Worm (Caenorhabditis elegans) whole organism, L2 larva: Measurements from ENCODE around the gene R151.2.

Experiments used
- F13H6.1 ChIP-seq: sonication (generic microtip); optimal IDR thresholded peaks from 2 replicates; lab custom pipeline; 2016; ENCODE audit warnings: missing genetic modification characterization, missing compliant biosample characterization
- Y55F3AM.14 ChIP-seq: fragments of 200-800 bp; sonication (Bioruptor generic); optimal IDR thresholded peaks from 2 replicates; lab custom pipeline; 2018; ENCODE audit warnings: mild to moderate bottlenecking, missing genetic modification characterization, missing compliant biosample characterization
- ZK546.5 ChIP-seq: sonication (generic microtip); optimal IDR thresholded peaks from 2 replicates; lab custom pipeline; 2017; ENCODE audit warnings: missing biosample characterization, missing genetic modification characterization
- aly-2 ChIP-seq: fragments of 150-350 bp; optimal IDR thresholded peaks from 2 replicates; lab custom pipeline; 2014; ENCODE audit warnings: missing biosample characterization, missing genetic modification characterization
- blmp-1 ChIP-seq: sonication (generic microtip); optimal IDR thresholded peaks from 2 replicates; lab custom pipeline; 2017; ENCODE audit warnings: missing genetic modification characterization, mild to moderate bottlenecking, missing compliant biosample characterization, antibody characterized with exemption, moderate library complexity; ENCODE audit not compliant: insufficient read depth
- ceh-16 ChIP-seq: fragments of 150-350 bp; optimal IDR thresholded peaks from 2 replicates; lab custom pipeline; 2014; ENCODE audit warnings: missing biosample characterization, missing genetic modification characterization
- crh-2 ChIP-seq: sonication (generic microtip); optimal IDR thresholded peaks from 2 replicates; lab custom pipeline; 2017; ENCODE audit warnings: missing biosample characterization, missing genetic modification characterization
- dmd-4 ChIP-seq: sonication (generic microtip); optimal IDR thresholded peaks from 2 replicates; lab custom pipeline; 2017; ENCODE audit warnings: missing biosample characterization, missing genetic modification characterization
- egl-27 ChIP-seq: sonication (generic microtip); optimal IDR thresholded peaks from 3 replicates; lab custom pipeline; 2017; ENCODE audit warnings: missing biosample characterization, missing genetic modification reagents, missing genetic modification characterization
- elt-1 ChIP-seq: fragments of 150-350 bp; optimal IDR thresholded peaks from 2 replicates; lab custom pipeline; 2014; ENCODE audit warnings: missing biosample characterization, missing genetic modification characterization
- fos-1 ChIP-seq: fragments of 150-350 bp; optimal IDR thresholded peaks from 2 replicates; lab custom pipeline; 2014; ENCODE audit warnings: missing biosample characterization, missing genetic modification characterization
- gmeb-1 ChIP-seq: fragments of 150-350 bp; optimal IDR thresholded peaks from 2 replicates; lab custom pipeline; 2014; ENCODE audit warnings: missing biosample characterization, missing genetic modification characterization
- lin-11 ChIP-seq: fragments of 150-350 bp; sonication (generic microtip); optimal IDR thresholded peaks from 2 replicates; lab custom pipeline; 2014; ENCODE audit warnings: missing biosample characterization, missing genetic modification characterization, inconsistent platforms, mixed read lengths
- lin-13 ChIP-seq: fragments of 150-350 bp; optimal IDR thresholded peaks from 2 replicates; lab custom pipeline; 2014; ENCODE audit warnings: missing biosample characterization, missing genetic modification reagents, missing genetic modification characterization
- lin-39 ChIP-seq: fragments of 150-350 bp; optimal IDR thresholded peaks from 2 replicates; lab custom pipeline; 2014; ENCODE audit warnings: missing biosample characterization, missing genetic modification reagents, missing genetic modification characterization
- lsy-2 ChIP-seq, 2 experiments: fragments of 150-350 bp in 1 of 2; sonication (generic microtip) in 1 of 2; optimal IDR thresholded peaks; 2 replicates each; lab custom pipeline; 2014 to 2017; ENCODE audit warnings: missing biosample characterization in 2 of 2, missing genetic modification characterization in 2 of 2
- mab-5 ChIP-seq: fragments of 150-350 bp; optimal IDR thresholded peaks from 2 replicates; lab custom pipeline; 2014; ENCODE audit warnings: missing biosample characterization, missing genetic modification characterization
- mdl-1 ChIP-seq, 2 experiments: fragments of 150-350 bp in 1 of 2; sonication (generic microtip) in 1 of 2; optimal IDR thresholded peaks; 2 replicates each; lab custom pipeline; 2017; ENCODE audit warnings: missing biosample characterization in 2 of 2, missing genetic modification characterization in 2 of 2
- nhr-11 ChIP-seq: fragments of 150-350 bp; optimal IDR thresholded peaks from 2 replicates; lab custom pipeline; 2014; ENCODE audit warnings: missing biosample characterization, missing genetic modification characterization
- nhr-129 ChIP-seq: fragments of 150-350 bp; optimal IDR thresholded peaks from 2 replicates; lab custom pipeline; 2014; ENCODE audit warnings: missing biosample characterization, missing genetic modification characterization
- nhr-21 ChIP-seq: fragments of 150-350 bp; optimal IDR thresholded peaks from 2 replicates; lab custom pipeline; 2014; ENCODE audit warnings: missing biosample characterization, missing genetic modification characterization
- nhr-23 ChIP-seq: fragments of 150-350 bp; optimal IDR thresholded peaks from 2 replicates; lab custom pipeline; 2014; ENCODE audit warnings: missing biosample characterization, missing genetic modification reagents, missing genetic modification characterization
- nhr-237 ChIP-seq: fragments of 150-350 bp; optimal IDR thresholded peaks from 2 replicates; lab custom pipeline; 2014; ENCODE audit warnings: missing biosample characterization, missing genetic modification characterization
- nhr-25 ChIP-seq: fragments of 150-350 bp; sonication (generic microtip); optimal IDR thresholded peaks from 3 replicates; lab custom pipeline; 2014; ENCODE audit warnings: missing biosample characterization, missing genetic modification characterization
- nhr-77 ChIP-seq: fragments of 150-350 bp; optimal IDR thresholded peaks from 2 replicates; lab custom pipeline; 2014; ENCODE audit warnings: missing biosample characterization, missing genetic modification characterization
- peb-1 ChIP-seq: fragments of 150-350 bp; optimal IDR thresholded peaks from 2 replicates; lab custom pipeline; 2014; ENCODE audit warnings: missing biosample characterization, missing genetic modification characterization
- sem-4 ChIP-seq: fragments of 150-350 bp; optimal IDR thresholded peaks from 2 replicates; lab custom pipeline; 2014; ENCODE audit warnings: missing biosample characterization, missing genetic modification reagents, missing genetic modification characterization
- skn-1 ChIP-seq: sonication (generic microtip); optimal IDR thresholded peaks from 2 replicates; lab custom pipeline; 2017; ENCODE audit warnings: missing biosample characterization, missing genetic modification characterization
- sma-9 ChIP-seq, 2 experiments: fragments of 150-350 bp in 1 of 2; sonication (generic microtip) in 1 of 2; optimal IDR thresholded peaks; 2 replicates each; lab custom pipeline; 2014 to 2016; ENCODE audit warnings: missing genetic modification characterization in 2 of 2, mild to moderate bottlenecking in 1 of 2, missing biosample characterization in 1 of 2, missing compliant biosample characterization in 1 of 2, missing genetic modification reagents in 1 of 2, moderate library complexity in 1 of 2
- snpc-4 ChIP-seq: fragments of 150-350 bp; optimal IDR thresholded peaks from 2 replicates; lab custom pipeline; 2014; ENCODE audit warnings: missing biosample characterization, missing genetic modification characterization
- unc-39 ChIP-seq: fragments of 150-350 bp; optimal IDR thresholded peaks from 2 replicates; lab custom pipeline; 2014; ENCODE audit warnings: missing biosample characterization, missing genetic modification characterization
- unc-55 ChIP-seq: fragments of 150-350 bp; sonication (generic microtip); optimal IDR thresholded peaks from 3 replicates; lab custom pipeline; 2014; ENCODE audit warnings: missing biosample characterization, missing genetic modification reagents, missing genetic modification characterization
- unc-62 ChIP-seq: fragments of 150-350 bp; optimal IDR thresholded peaks from 2 replicates; lab custom pipeline; 2014; ENCODE audit warnings: missing biosample characterization, missing genetic modification reagents, missing genetic modification characterization
- ztf-4 ChIP-seq: fragments of 150-350 bp; optimal IDR thresholded peaks from 2 replicates; lab custom pipeline; 2014; ENCODE audit warnings: missing biosample characterization, missing genetic modification characterization

The R151.2 gene

DNA sequence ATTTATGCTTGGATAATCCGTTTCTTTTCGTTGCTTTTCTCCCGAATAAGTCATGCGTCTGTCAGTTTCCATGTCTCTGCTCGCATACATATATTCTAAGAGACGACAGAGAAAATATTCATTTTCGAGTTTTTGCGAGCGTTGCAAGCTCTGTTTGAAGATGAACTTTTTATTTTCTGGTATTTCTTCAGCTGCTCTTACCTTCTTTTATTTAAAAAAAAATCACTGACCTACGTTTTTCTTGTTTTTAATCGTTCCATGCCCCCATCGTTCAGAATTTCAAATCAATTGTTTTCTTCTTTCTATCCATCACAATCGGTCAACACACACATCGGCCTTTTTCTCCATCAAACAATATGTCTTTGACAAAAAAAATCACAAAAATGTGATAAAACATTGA is 719 bp downstream of the R151.2 start:
- TF ChIP-seq peb-1 (tag; lab: Kevin White, UChicago): no peak
- TF ChIP-seq lsy-2 (tag; optimal IDR thresholded peaks at IDR 0.05; lab: Kevin White, UChicago): no peak
- no peak for TF ChIP-seq dmd-4
- TF ChIP-seq unc-55 (GFP tag; lab: Kevin White, UChicago): peak; percentile 22
- no peak for TF ChIP-seq snpc-4 (tag; lab: Kevin White, UChicago)
- no peak for TF ChIP-seq ZK546.5
- no peak for TF ChIP-seq sma-9 (GFP tag; optimal IDR thresholded peaks at IDR 0.05; lab: Kevin White, UChicago)
- no peak for TF ChIP-seq sma-9 (tag; optimal IDR thresholded peaks at IDR 0.05; lab: Kevin White, UChicago)
- TF ChIP-seq nhr-25: no peak

DNA sequence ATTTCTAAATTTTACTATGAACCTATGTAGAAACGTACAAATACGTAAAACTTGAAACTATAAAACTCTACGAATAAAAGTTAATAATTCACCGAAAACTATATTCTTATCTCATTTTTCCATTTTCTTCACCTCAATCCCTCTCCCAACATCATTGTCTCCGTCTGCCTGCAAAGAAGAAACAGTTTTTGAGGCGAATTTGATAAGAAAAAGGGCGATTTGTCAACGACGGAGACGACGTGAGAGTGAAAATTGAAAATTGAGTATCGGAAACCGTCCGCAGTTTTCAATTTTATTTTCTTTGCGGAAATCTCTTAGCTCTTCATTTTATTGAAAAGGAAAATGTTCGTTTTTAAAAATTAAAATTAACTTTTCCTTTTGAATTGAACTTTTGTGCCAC is 2.3 kb downstream of the R151.2 start:
- TF ChIP-seq snpc-4 (tag; lab: Kevin White, UChicago): no peak
- TF ChIP-seq crh-2 (tag; lab: Kevin White, UChicago): no peak
- TF ChIP-seq aly-2: no peak
- peak; percentile 62 for TF ChIP-seq fos-1 (tag; lab: Kevin White, UChicago)
- TF ChIP-seq nhr-23: no peak
- TF ChIP-seq unc-62 (GFP tag; lab: Kevin White, UChicago): no peak
- TF ChIP-seq mdl-1 (tag; optimal IDR thresholded peaks at IDR 0.05; lab: Kevin White, UChicago): no peak
- peak; percentile 19 for TF ChIP-seq gmeb-1 (tag; lab: Kevin White, UChicago)
- TF ChIP-seq nhr-129 (tag; lab: Kevin White, UChicago): no peak
- no peak for TF ChIP-seq F13H6.1 (tag; lab: Kevin White, UChicago)

DNA sequence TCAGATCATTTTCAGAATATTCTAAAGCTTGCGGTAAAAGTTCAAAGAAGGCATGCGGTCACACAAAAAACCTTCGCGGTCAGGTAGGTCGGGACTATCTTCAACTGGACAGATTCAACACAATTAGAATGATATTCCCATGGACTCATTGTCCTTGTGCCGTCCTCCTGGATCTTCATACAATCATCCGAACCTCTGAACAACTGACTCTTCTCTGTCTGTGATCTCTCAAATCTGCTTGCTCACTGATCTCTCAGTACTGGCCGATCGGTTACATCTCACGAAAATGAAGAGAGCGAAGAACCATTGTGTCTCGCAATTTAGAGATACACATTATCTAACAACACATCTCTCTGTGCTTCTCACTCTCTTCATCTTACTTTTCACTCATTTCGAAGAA is 5.8 kb downstream of the R151.2 start:
- no peak for TF ChIP-seq egl-27 (tag; lab: Kevin White, UChicago)
- TF ChIP-seq unc-39 (tag; lab: Kevin White, UChicago): no peak
- TF ChIP-seq gmeb-1 (tag; lab: Kevin White, UChicago): no peak
- TF ChIP-seq nhr-23: no peak
- TF ChIP-seq skn-1 (tag; lab: Kevin White, UChicago): no peak
- peak in 1 of 2 experiments; percentile 16 for TF ChIP-seq lsy-2 (tag; optimal IDR thresholded peaks at IDR 0.05; lab: Kevin White, UChicago)
- TF ChIP-seq nhr-11: no peak
- no peak for TF ChIP-seq nhr-237 (tag; lab: Kevin White, UChicago)
- TF ChIP-seq blmp-1 (tag; lab: Kevin White, UChicago): no peak
- TF ChIP-seq elt-1 (tag; lab: Kevin White, UChicago): no peak
- TF ChIP-seq crh-2 (tag; lab: Kevin White, UChicago): no peak
- TF ChIP-seq unc-62 (GFP tag; lab: Kevin White, UChicago): no peak
- peak; percentile 55 for TF ChIP-seq nhr-129 (tag; lab: Kevin White, UChicago)
- no peak for TF ChIP-seq snpc-4 (tag; lab: Kevin White, UChicago)
- TF ChIP-seq sem-4 (tag; lab: Kevin White, UChicago): no peak
- TF ChIP-seq F13H6.1 (tag; lab: Kevin White, UChicago): peak; percentile 13
- TF ChIP-seq sma-9 (GFP tag; optimal IDR thresholded peaks at IDR 0.05; lab: Kevin White, UChicago): peak; percentile 19
- no peak for TF ChIP-seq sma-9 (tag; optimal IDR thresholded peaks at IDR 0.05; lab: Kevin White, UChicago)
- no peak for TF ChIP-seq ztf-4
- no peak for TF ChIP-seq ceh-16 (tag; lab: Kevin White, UChicago)
- no peak for TF ChIP-seq mab-5 (tag; lab: Kevin White, UChicago)
- no peak for TF ChIP-seq Y55F3AM.14 (GFP tag; lab: Kevin White, UChicago)
- TF ChIP-seq nhr-21: no peak
- TF ChIP-seq lin-13 (GFP tag; lab: Kevin White, UChicago): no peak

DNA sequence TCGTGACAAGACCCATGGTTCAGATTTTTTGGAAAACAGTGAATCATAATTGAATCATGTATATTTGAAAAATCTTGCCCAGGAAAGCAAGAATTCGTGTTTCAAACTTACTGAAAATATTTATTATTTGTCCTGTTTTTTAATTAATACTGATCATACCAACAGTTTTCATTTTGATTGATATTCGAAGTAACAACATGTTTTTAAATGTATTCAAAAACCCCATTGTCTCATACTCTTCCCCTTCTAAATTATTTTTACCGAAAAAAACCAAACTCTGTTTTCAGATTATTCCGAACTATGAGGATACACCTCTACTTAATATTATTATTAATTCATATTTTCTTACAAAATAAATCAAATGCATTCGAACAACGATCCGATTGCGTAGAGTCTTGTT is 6.5 kb downstream of the R151.2 start, which contains the start of gene R151.1:
Gene R151.1 (plus strand): TSS at position 301 of the 400 bp plus-strand sequence.
- TF ChIP-seq nhr-129 (tag; lab: Kevin White, UChicago) (no peak), elt-1 (tag; lab: Kevin White, UChicago) (no peak), lin-11 (no peak), lin-39 (tag; lab: Kevin White, UChicago) (no peak), dmd-4 (no peak), nhr-77 (tag; lab: Kevin White, UChicago) (no peak), gmeb-1 (tag; lab: Kevin White, UChicago) (no peak)
